Worm (Caenorhabditis elegans): Measurements from ENCODE around the gene fbxb-22.

The fbxb-22 gene

DNA sequence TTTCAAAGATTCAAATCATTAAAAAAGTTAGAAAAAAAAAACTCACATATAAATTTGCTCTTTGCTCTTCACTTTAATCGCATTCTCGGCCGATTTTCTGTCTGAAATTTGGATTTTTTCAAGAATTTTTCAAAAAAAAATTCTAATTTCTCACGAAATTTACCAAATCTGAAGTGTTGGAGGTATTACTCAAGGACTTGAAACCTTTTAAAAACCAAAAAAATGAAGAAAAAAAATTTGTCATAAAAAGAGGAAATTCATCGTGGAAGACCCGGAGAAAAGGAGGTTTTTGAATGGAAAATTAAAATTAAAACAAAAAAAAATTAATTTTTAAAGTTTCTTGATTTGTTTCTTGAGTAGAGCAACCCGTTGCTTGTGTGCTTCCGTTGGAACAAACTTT, 21.4 kb downstream of the fbxb-22 start, which contains the start of gene Y56A3A.2:
Gene Y56A3A.2 (minus strand): TSS at position 101 of the 400 bp plus-strand sequence.
- TF ChIP-seq tab-1 (GFP tag; IDR thresholded peaks at IDR 0.05), result no peak
- no peak for TF ChIP-seq med-1 (GFP tag; optimal IDR thresholded peaks at IDR 0.05; ENCODE audit: insufficient read depth)
- no peak for TF ChIP-seq T22C8.4 (GFP tag; IDR thresholded peaks at IDR 0.05)
- no peak for TF ChIP-seq flt-1 (GFP tag; IDR thresholded peaks at IDR 0.05)
- TF ChIP-seq klf-2 (GFP tag; conservative IDR thresholded peaks at IDR 0.05), result no peak
- TF ChIP-seq ref-1 (GFP tag; conservative IDR thresholded peaks at IDR 0.05), result no peak
- TF ChIP-seq ztf-29 (GFP tag; IDR thresholded peaks at IDR 0.05), result no peak

DNA sequence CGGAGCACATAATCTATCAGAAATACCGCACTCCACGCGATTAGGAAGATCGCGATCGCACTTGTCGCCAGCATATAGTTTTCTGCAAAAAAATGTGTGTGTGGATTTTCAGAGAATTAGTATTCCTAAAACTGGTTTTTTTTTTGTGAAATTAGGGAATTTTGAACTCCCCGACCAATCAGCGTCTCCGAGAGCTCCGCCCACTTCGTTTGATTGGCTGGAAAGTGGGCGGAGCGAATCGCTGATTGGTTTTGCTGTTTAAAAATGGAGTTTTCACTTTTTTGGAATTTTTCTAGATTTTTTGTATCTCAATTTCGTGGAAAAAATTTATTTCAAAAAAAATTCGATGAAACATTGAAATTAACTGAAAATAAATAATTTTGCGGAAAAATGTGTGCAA, 22.4 kb downstream of the fbxb-22 start:
- TF ChIP-seq ref-1 (GFP tag; conservative IDR thresholded peaks at IDR 0.05) (no peak), ztf-23 (GFP tag; IDR thresholded peaks at IDR 0.05) (no peak), klf-2 (GFP tag; conservative IDR thresholded peaks at IDR 0.05) (no peak), T22C8.4 (GFP tag; IDR thresholded peaks at IDR 0.05) (no peak), ztf-29 (GFP tag; IDR thresholded peaks at IDR 0.05) (no peak), cog-1 (tag; optimal IDR thresholded peaks at IDR 0.05) (no peak), med-1 (GFP tag; optimal IDR thresholded peaks at IDR 0.05; ENCODE audit: insufficient read depth) (no peak), flt-1 (GFP tag; IDR thresholded peaks at IDR 0.05) (no peak), tab-1 (GFP tag; IDR thresholded peaks at IDR 0.05) (no peak)

DNA sequence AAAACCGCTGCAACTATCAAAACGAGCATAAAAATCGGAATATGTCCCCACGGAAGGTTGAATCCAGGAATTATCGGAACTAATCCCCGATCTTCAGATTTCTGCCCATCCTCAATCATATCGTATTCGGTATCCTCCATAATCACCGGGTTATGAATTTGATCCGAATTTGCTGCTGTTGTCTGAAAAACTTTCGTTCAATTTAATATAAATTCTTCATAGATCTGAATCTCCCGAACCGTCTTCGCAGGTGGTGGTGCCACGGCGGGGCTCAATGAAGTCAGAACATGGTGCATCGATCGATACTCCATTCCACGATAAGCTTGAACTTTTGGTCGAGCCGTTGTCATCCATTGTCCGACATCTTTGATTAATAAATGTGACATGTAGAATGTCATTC, 26.7 kb downstream of the fbxb-22 start:
- TF ChIP-seq med-1 (GFP tag; optimal IDR thresholded peaks at IDR 0.05; ENCODE audit: insufficient read depth) (no peak), ref-1 (GFP tag; conservative IDR thresholded peaks at IDR 0.05) (no peak), tab-1 (GFP tag; IDR thresholded peaks at IDR 0.05) (no peak), ztf-23 (GFP tag; IDR thresholded peaks at IDR 0.05) (no peak), T22C8.4 (GFP tag; IDR thresholded peaks at IDR 0.05) (no peak), klf-2 (GFP tag; conservative IDR thresholded peaks at IDR 0.05) (no peak), flt-1 (GFP tag; IDR thresholded peaks at IDR 0.05) (no peak), cog-1 (tag; optimal IDR thresholded peaks at IDR 0.05) (no peak), ztf-29 (GFP tag; IDR thresholded peaks at IDR 0.05) (no peak)

DNA sequence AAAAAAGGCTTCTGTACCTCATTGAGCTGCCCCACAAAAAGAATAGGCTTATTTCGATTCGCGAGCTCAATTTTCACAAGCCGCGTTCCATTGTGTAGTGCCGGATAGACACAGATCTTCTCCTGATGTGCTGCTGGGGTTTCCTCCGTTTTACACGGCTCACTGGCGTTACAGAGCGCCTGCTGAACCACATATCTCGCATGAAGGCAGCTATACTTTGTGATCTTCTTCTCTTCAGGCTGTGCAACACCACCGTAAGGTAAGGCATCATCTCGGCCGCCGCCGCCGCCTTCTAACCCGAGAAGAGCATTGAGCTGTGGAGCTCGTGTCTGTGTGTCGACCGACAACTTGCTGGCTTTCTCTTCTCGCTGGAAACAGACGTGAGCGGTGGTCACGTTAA, 30.0 kb downstream of the fbxb-22 start:
- no peak for TF ChIP-seq ztf-23 (GFP tag; IDR thresholded peaks at IDR 0.05)
- TF ChIP-seq flt-1 (GFP tag; IDR thresholded peaks at IDR 0.05), result no peak
- TF ChIP-seq tab-1 (GFP tag; IDR thresholded peaks at IDR 0.05), result no peak
- no peak for TF ChIP-seq med-1 (GFP tag; optimal IDR thresholded peaks at IDR 0.05; ENCODE audit: insufficient read depth)
- no peak for TF ChIP-seq cog-1 (tag; optimal IDR thresholded peaks at IDR 0.05)
- no peak for TF ChIP-seq klf-2 (GFP tag; conservative IDR thresholded peaks at IDR 0.05)
- no peak for TF ChIP-seq ref-1 (GFP tag; conservative IDR thresholded peaks at IDR 0.05)
- no peak for TF ChIP-seq T22C8.4 (GFP tag; IDR thresholded peaks at IDR 0.05)

DNA sequence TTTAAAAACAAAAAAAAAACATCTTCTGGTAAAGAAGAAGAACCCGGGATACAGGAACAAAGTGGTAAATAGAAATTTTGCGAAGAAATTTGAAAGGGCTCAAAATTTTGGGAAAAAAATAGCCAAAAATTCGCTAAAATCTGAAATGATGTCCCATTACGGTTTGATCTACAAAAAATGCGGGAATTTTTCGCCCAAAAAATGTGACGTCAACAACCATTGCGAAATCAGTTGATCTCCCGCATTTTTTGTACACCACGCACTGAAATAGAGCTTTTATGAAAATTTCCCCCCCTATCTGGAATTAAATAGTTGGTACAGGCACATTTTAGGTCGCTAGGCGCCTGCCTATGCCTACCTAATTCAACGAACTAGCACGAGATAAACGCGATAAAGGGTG, 34.0 kb downstream of the fbxb-22 start:
- no peak for TF ChIP-seq T22C8.4 (GFP tag; IDR thresholded peaks at IDR 0.05)
- TF ChIP-seq klf-2 (GFP tag; conservative IDR thresholded peaks at IDR 0.05), result no peak
- no peak for TF ChIP-seq tab-1 (GFP tag; IDR thresholded peaks at IDR 0.05)
- no peak for TF ChIP-seq cog-1 (tag; optimal IDR thresholded peaks at IDR 0.05)
- TF ChIP-seq med-1 (GFP tag; optimal IDR thresholded peaks at IDR 0.05; ENCODE audit: insufficient read depth), result no peak
- TF ChIP-seq ztf-29 (GFP tag; IDR thresholded peaks at IDR 0.05), result no peak
- TF ChIP-seq flt-1 (GFP tag; IDR thresholded peaks at IDR 0.05), result no peak
- TF ChIP-seq ref-1 (GFP tag; conservative IDR thresholded peaks at IDR 0.05), result no peak
- TF ChIP-seq ztf-23 (GFP tag; IDR thresholded peaks at IDR 0.05), result no peak

DNA sequence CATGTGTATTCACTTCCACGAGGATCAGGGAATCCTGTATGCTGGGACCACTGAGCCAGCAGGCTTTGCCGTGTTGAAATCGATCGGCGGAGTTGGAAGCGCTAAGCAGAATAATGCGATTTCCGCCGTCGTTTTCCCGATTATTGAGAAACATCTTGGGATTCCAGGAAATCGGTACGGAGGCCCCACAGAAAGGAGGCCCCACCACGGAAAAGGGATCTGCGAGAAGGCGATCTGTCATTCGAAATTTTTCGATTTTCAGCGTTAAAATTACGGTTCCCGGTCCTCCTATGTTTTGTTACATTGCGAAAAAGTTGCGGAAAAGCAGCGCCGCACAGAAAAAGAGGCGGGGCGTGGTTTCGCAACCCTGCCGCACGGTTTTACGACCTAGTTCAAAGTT, 35.2 kb downstream of the fbxb-22 start:
- TF ChIP-seq cog-1 (tag; optimal IDR thresholded peaks at IDR 0.05), result no peak
- TF ChIP-seq ztf-23 (GFP tag; IDR thresholded peaks at IDR 0.05), result no peak
- TF ChIP-seq flt-1 (GFP tag; IDR thresholded peaks at IDR 0.05), result peak; percentile 64; the same call in 1 of the 2 replicates
- TF ChIP-seq ref-1 (GFP tag; conservative IDR thresholded peaks at IDR 0.05), result 0 out of 2 replicates have a peak, but pooled peaks have one; percentile 25
- peak; percentile 60; the same call in 1 of the 2 replicates for TF ChIP-seq klf-2 (GFP tag; conservative IDR thresholded peaks at IDR 0.05)
- TF ChIP-seq med-1 (GFP tag; optimal IDR thresholded peaks at IDR 0.05; ENCODE audit: insufficient read depth), result no peak
- TF ChIP-seq T22C8.4 (GFP tag; IDR thresholded peaks at IDR 0.05), result peak; percentile 34; the same call in 1 of the 2 replicates
- TF ChIP-seq ztf-29 (GFP tag; IDR thresholded peaks at IDR 0.05), result no peak
- no peak for TF ChIP-seq tab-1 (GFP tag; IDR thresholded peaks at IDR 0.05)

DNA sequence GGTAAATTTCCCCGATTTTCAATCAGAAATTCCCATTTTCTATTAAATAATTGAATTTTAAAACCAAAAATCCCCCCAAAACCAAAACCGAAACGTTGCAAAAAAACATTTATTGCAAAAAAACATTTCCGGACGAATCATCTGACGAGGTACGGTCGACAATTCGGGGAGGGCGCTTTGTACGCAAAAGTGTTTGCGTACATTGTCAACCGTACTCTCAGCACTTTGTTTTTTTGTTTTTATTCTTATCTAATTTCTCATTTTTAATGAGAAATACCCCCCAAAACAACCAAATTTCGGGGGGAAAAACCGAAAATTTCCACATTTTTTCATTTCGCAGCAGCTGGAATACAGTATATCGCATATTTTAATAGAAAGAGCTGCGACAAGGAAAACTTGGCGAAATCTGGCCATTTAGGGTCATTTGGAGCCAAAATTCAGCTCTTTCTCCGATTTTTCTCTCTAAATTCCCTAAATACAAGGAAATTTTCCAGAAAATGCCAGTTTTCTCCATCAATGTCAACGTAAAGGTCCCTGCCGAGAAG, 35.8 kb downstream of the fbxb-22 start, which contains the start of gene mif-1:
Gene mif-1 (plus strand): TSS at position 495 of the 545 bp plus-strand sequence.
- TF ChIP-seq T22C8.4 (GFP tag; IDR thresholded peaks at IDR 0.05) (no peak), flt-1 (GFP tag; IDR thresholded peaks at IDR 0.05) (no peak), ztf-29 (GFP tag; IDR thresholded peaks at IDR 0.05) (no peak), ref-1 (GFP tag; conservative IDR thresholded peaks at IDR 0.05) (no peak), klf-2 (GFP tag; conservative IDR thresholded peaks at IDR 0.05) (no peak), tab-1 (GFP tag; IDR thresholded peaks at IDR 0.05) (no peak), ztf-23 (GFP tag; IDR thresholded peaks at IDR 0.05) (no peak), med-1 (GFP tag; optimal IDR thresholded peaks at IDR 0.05; ENCODE audit: insufficient read depth) (no peak), cog-1 (tag; optimal IDR thresholded peaks at IDR 0.05) (no peak)

DNA sequence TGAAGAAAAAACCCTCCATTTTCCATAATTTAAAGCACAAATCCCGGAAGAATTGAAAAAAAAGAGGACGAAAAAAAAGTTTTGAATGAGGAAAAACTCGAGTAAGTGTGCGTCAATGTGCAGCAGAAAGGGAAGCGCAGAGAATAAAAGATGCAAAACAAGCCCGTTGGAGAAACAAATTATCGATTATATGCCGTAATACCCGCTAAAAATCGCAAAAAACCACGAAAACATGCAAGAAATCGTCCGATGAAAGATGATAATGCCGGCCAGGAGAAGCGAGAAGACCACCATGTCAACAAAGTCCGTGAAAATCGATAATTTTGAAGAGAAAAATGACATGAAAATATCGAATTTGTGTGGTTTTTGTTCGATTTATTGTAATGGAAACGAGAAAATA, 36.5 kb downstream of the fbxb-22 start:
- no peak for TF ChIP-seq med-1 (GFP tag; optimal IDR thresholded peaks at IDR 0.05; ENCODE audit: insufficient read depth)
- no peak for TF ChIP-seq ztf-29 (GFP tag; IDR thresholded peaks at IDR 0.05)
- TF ChIP-seq flt-1 (GFP tag; IDR thresholded peaks at IDR 0.05), result no peak
- no peak for TF ChIP-seq klf-2 (GFP tag; conservative IDR thresholded peaks at IDR 0.05)
- TF ChIP-seq T22C8.4 (GFP tag; IDR thresholded peaks at IDR 0.05), result peak; percentile 64

DNA sequence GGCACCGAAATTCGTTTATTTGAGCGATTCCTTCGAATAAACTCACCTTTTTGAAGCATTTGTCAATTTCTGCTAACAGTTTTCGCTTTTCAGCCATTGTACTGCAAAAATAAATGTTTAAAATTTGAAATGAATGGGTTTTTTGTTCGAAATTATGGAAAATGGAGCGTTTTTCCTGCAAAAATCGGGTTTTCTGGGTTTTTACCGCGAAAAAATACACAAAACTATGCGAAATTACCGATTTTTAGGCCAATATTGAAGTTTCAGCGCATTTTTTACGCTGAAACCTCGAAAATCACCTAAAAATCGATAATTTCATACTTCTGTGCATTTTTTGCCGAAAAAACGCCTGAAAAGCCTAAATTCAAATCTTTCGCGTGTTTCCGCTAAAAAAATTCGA, 37.2 kb downstream of the fbxb-22 start, which contains the start of gene ntl-3:
Gene ntl-3 (minus strand): TSS at position 101 of the 400 bp plus-strand sequence.
- TF ChIP-seq cog-1 (tag; optimal IDR thresholded peaks at IDR 0.05) (no peak), klf-2 (GFP tag; conservative IDR thresholded peaks at IDR 0.05) (no peak), flt-1 (GFP tag; IDR thresholded peaks at IDR 0.05) (no peak), tab-1 (GFP tag; IDR thresholded peaks at IDR 0.05) (no peak), ref-1 (GFP tag; conservative IDR thresholded peaks at IDR 0.05) (no peak), med-1 (GFP tag; optimal IDR thresholded peaks at IDR 0.05; ENCODE audit: insufficient read depth) (no peak), ztf-29 (GFP tag; IDR thresholded peaks at IDR 0.05) (no peak), T22C8.4 (GFP tag; IDR thresholded peaks at IDR 0.05) (no peak), ztf-23 (GFP tag; IDR thresholded peaks at IDR 0.05) (no peak)

Measured in whole organism, midembryonic.